Fruit fly (Drosophila melanogaster) Kc167 (cell line): ENCODE data around the gene Cph.

Experiments used
- psq ChIP-seq: fragments of >200 bp; optimal IDR thresholded peaks from 2 replicates; lab custom pipeline; 2017; ENCODE audit warnings: missing external identifiers
- ttk ChIP-seq: sonication (Bioruptor generic); optimal IDR thresholded peaks from 2 replicates; lab custom pipeline; 2017; ENCODE audit warnings: missing external identifiers

dm6 chrX:7137423-7137822 lies at the start of gene Cph:
- TF ChIP-seq ttk (lab: Kevin White, UChicago), result no peak
- no peak for TF ChIP-seq psq (lab: Kevin White, UChicago)
